Worm (Caenorhabditis elegans) whole organism, late embryonic: Measurements from ENCODE around the gene daam-1.

Source experiments
- dve-1 ChIP-seq: sonication (generic microtip); optimal IDR thresholded peaks from 2 replicates; lab custom pipeline; 2017; ENCODE audit warnings: antibody characterized with exemption, mild to moderate bottlenecking, missing genetic modification characterization, missing compliant biosample characterization
- elt-2 ChIP-seq: sonication (generic microtip); optimal IDR thresholded peaks from 2 replicates; lab custom pipeline; 2016; ENCODE audit warnings: missing genetic modification reagents, missing genetic modification characterization, missing compliant biosample characterization
- nhr-11 ChIP-seq: fragments of 150-350 bp; optimal IDR thresholded peaks from 2 replicates; lab custom pipeline; 2014; ENCODE audit warnings: missing biosample characterization, missing genetic modification characterization
- pha-2 ChIP-seq: sonication (generic microtip); optimal IDR thresholded peaks from 2 replicates; lab custom pipeline; 2017; ENCODE audit warnings: mild to moderate bottlenecking, missing genetic modification characterization, missing compliant biosample characterization
- pha-4 ChIP-seq: fragments of 150-350 bp; optimal IDR thresholded peaks from 2 replicates; lab custom pipeline; 2018; ENCODE audit warnings: missing biosample characterization, missing genetic modification reagents, missing genetic modification characterization
- sox-2 ChIP-seq: fragments of 200-800 bp; sonication (Bioruptor generic); IDR thresholded peaks from 2 replicates; pipeline ENCODE4 v1.3.6; 2022; ENCODE audit warnings: missing genetic modification reagents, missing genetic modification characterization, missing compliant biosample characterization
- tbx-2 ChIP-seq: sonication (generic microtip); optimal IDR thresholded peaks from 2 replicates; lab custom pipeline; 2016; ENCODE audit warnings: missing genetic modification characterization, missing compliant biosample characterization

ce11 chrV:45010-45409 is 38.6 kb downstream of the daam-1 start, which contains the start of gene B0348.2:
- TF ChIP-seq nhr-11 (tag; lab: Kevin White, UChicago) (no peak), pha-2 (tag; lab: Kevin White, UChicago) (no peak), sox-2 (GFP tag; lab: Robert Waterston, UW) (no peak), pha-4 (tag; lab: Kevin White, UChicago) (no peak), dve-1 (tag; lab: Kevin White, UChicago) (no peak), tbx-2 (tag; lab: Kevin White, UChicago) (no peak), elt-2 (tag; lab: Kevin White, UChicago) (no peak)
